Worm (Caenorhabditis elegans) whole organism, L4/young adult: ENCODE measurements around the gene srh-298.

Experiments
- dao-5 ChIP-seq: sonication (generic microtip); optimal IDR thresholded peaks from 2 replicates; lab custom pipeline; 2016; ENCODE audit warnings: missing genotype, missing genetic modification characterization, moderate library complexity, missing compliant biosample characterization
- him-1 ChIP-seq: sonication (generic microtip); optimal IDR thresholded peaks from 2 replicates; lab custom pipeline; 2016; ENCODE audit warnings: missing genotype, missing genetic modification reagents, missing genetic modification characterization, missing compliant biosample characterization

DNA sequence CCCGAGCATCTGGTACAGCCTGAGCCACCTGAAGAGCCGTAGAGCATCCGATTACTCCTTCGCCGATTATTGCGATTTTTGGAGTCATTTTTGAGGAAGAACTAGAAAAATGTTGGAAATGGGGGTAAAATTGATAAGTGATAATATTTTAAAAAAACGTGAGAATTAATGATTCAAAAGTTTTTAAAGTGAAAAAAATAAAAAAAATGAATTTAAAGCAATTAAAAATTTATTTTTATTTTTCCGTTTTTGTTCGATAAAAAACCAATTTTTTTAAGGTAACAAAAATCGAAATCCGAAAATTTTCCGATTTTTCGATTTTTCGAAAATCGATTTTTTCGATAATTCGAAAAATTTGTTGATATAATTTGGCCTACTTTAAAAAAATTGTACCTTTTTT lies 41.5 kb upstream of the srh-298 start, which contains the start of gene ddo-1:
- TF ChIP-seq him-1 (no peak), dao-5 (tag; lab: Kevin White, UChicago) (no peak)
